Fruit fly (Drosophila melanogaster) whole organism, pupa: ENCODE measurements around the gene CG13609.
A peak's percentile ranks its signal among the peaks of the same experiment; 100 is the strongest.

ENCODE experiments used
- CG8301 ChIP-seq: fragments of 200-800 bp; sonication (Bioruptor generic); optimal IDR thresholded peaks from 2 replicates; lab custom pipeline; 2018; ENCODE audit warnings: missing biosample characterization, mild to moderate bottlenecking, missing genetic modification characterization
- Ets98B ChIP-seq: fragments of 200-800 bp; sonication (Bioruptor generic); IDR thresholded peaks from 2 replicates; pipeline ENCODE4 v1.3.6; 2022; ENCODE audit warnings: missing biosample characterization, missing genetic modification characterization

DNA sequence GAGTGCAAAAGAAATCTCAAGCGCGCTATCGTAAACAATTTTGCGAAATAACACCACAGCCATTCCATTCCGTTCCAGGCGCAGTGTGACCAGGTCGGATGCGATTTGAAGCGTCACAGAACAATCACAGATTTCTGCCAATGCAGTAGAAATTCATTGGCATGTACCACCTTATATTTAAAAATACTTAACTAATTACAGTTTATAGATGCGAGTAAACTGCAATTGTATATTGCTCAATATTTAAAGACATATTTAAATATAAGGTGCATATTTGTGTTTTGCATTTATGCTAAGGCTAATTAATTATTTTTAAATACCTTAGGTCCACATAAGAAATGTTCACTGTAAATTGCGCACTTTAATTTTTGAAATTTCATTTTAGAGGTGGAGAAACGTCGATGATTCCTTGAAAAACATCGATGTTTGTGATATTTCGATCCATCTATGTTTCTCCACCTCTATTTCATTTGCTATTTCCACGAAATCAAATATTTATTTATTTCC lies 33.4 kb upstream of the CG13609 start, which contains the start of the genes SMC6 and CG6204:
- TF ChIP-seq CG8301 (tag; lab: Kevin White, UChicago): peak; percentile 95
- peak; percentile 93 for TF ChIP-seq Ets98B (GFP tag; lab: Robert Waterston, UW)
